Worm (Caenorhabditis elegans) whole organism, L3 larva: ENCODE measurements around the gene F42G4.5.
"Not testable (repeated sequence)": the region's sequence is repeated elsewhere in the genome, so short reads cannot be mapped to it uniquely, and the experiment has no call there.

Experiments
- R02D3.7 ChIP-seq: fragments of 150-350 bp; optimal IDR thresholded peaks from 2 replicates; lab custom pipeline; 2014; ENCODE audit warnings: missing biosample characterization, missing genetic modification characterization
- ama-1 ChIP-seq: fragments of 150-350 bp; optimal IDR thresholded peaks from 2 replicates; lab custom pipeline; 2018
- ceh-16 ChIP-seq: sonication (generic microtip); optimal IDR thresholded peaks from 2 replicates; lab custom pipeline; 2017; ENCODE audit warnings: missing biosample characterization, missing genetic modification characterization
- daf-12 ChIP-seq: fragments of 150-350 bp; optimal IDR thresholded peaks from 2 replicates; lab custom pipeline; 2014; ENCODE audit warnings: missing biosample characterization, missing genetic modification reagents, missing genetic modification characterization
- elt-2 ChIP-seq: sonication (generic microtip); optimal IDR thresholded peaks from 2 replicates; lab custom pipeline; 2016; ENCODE audit warnings: missing genetic modification reagents, mild to moderate bottlenecking, missing genetic modification characterization, missing compliant biosample characterization
- fos-1 ChIP-seq: fragments of 150-350 bp; optimal IDR thresholded peaks from 2 replicates; lab custom pipeline; 2014; ENCODE audit warnings: missing biosample characterization, missing genetic modification characterization
- hmg-11 ChIP-seq: sonication (generic microtip); optimal IDR thresholded peaks from 2 replicates; lab custom pipeline; 2016; ENCODE audit warnings: missing genetic modification characterization, missing compliant biosample characterization
- jun-1 ChIP-seq: fragments of 150-350 bp; optimal IDR thresholded peaks from 2 replicates; lab custom pipeline; 2014; ENCODE audit warnings: missing biosample characterization, missing genetic modification reagents, missing genetic modification characterization
- lin-15B ChIP-seq: fragments of 150-350 bp; optimal IDR thresholded peaks from 2 replicates; lab custom pipeline; 2014; ENCODE audit warnings: missing biosample characterization, missing genetic modification characterization
- lin-39 ChIP-seq: fragments of 150-350 bp; optimal IDR thresholded peaks from 2 replicates; lab custom pipeline; 2018; ENCODE audit warnings: missing biosample characterization, missing genetic modification reagents, missing genetic modification characterization
- lsy-12 ChIP-seq: sonication (generic microtip); optimal IDR thresholded peaks from 2 replicates; lab custom pipeline; 2016; ENCODE audit warnings: mild to moderate bottlenecking, missing genetic modification characterization, missing compliant biosample characterization
- nfya-1 ChIP-seq: sonication (generic microtip); optimal IDR thresholded peaks from 2 replicates; lab custom pipeline; 2017; ENCODE audit warnings: missing genetic modification characterization, mild to moderate bottlenecking, missing compliant biosample characterization, antibody characterized with exemption, moderate library complexity; ENCODE audit not compliant: insufficient read depth
- nhr-11 ChIP-seq: fragments of 150-350 bp; optimal IDR thresholded peaks from 2 replicates; lab custom pipeline; 2014; ENCODE audit warnings: missing biosample characterization, missing genetic modification characterization
- nhr-12 ChIP-seq: fragments of 150-350 bp; optimal IDR thresholded peaks from 2 replicates; lab custom pipeline; 2014; ENCODE audit warnings: missing biosample characterization, missing genetic modification characterization
- nhr-23 ChIP-seq: fragments of 150-350 bp; optimal IDR thresholded peaks from 2 replicates; lab custom pipeline; 2014; ENCODE audit warnings: missing biosample characterization, missing genetic modification reagents, missing genetic modification characterization
- nhr-237 ChIP-seq: fragments of 150-350 bp; optimal IDR thresholded peaks from 2 replicates; lab custom pipeline; 2014; ENCODE audit warnings: missing biosample characterization, missing genetic modification characterization
- nhr-25 ChIP-seq: sonication (generic microtip); optimal IDR thresholded peaks from 2 replicates; lab custom pipeline; 2017; ENCODE audit warnings: missing biosample characterization, missing genetic modification characterization
- nhr-67 ChIP-seq: fragments of 150-350 bp; optimal IDR thresholded peaks from 2 replicates; lab custom pipeline; 2014; ENCODE audit warnings: missing biosample characterization, missing genetic modification characterization
- nhr-76 ChIP-seq: fragments of 150-350 bp; sonication (generic microtip); optimal IDR thresholded peaks from 5 replicates; lab custom pipeline; 2014; ENCODE audit warnings: missing biosample characterization, missing genetic modification characterization
- pha-4 ChIP-seq: fragments of 150-350 bp; optimal IDR thresholded peaks from 2 replicates; lab custom pipeline; 2014; ENCODE audit warnings: missing biosample characterization, missing genetic modification reagents, missing genetic modification characterization
- pqm-1 ChIP-seq: fragments of 150-350 bp; optimal IDR thresholded peaks from 2 replicates; lab custom pipeline; 2017; ENCODE audit warnings: missing biosample characterization, missing genetic modification characterization, inconsistent platforms
- sea-2 ChIP-seq: fragments of 150-350 bp; sonication (generic microtip); optimal IDR thresholded peaks from 4 replicates; lab custom pipeline; 2014; ENCODE audit warnings: missing biosample characterization, missing genetic modification reagents, missing genetic modification characterization
- skn-1 ChIP-seq: fragments of 150-350 bp; optimal IDR thresholded peaks from 2 replicates; lab custom pipeline; 2014; ENCODE audit warnings: missing biosample characterization, missing genetic modification characterization
- snpc-4 ChIP-seq: fragments of 150-350 bp; optimal IDR thresholded peaks from 2 replicates; lab custom pipeline; 2014; ENCODE audit warnings: missing biosample characterization, missing genetic modification characterization
- unc-39 ChIP-seq: sonication (generic microtip); optimal IDR thresholded peaks from 4 replicates; lab custom pipeline; 2017; ENCODE audit warnings: missing biosample characterization, missing genetic modification characterization
- zag-1 ChIP-seq: fragments of 150-350 bp; optimal IDR thresholded peaks from 2 replicates; lab custom pipeline; 2014; ENCODE audit warnings: missing biosample characterization, missing genetic modification characterization
- ztf-11 ChIP-seq: fragments of 150-350 bp; optimal IDR thresholded peaks from 2 replicates; lab custom pipeline; 2014; ENCODE audit warnings: missing biosample characterization, missing genetic modification characterization

The F42G4.5 gene

ce11 chrII:13076301-13076916, 3.1 kb downstream of the F42G4.5 start:
- TF ChIP-seq pqm-1 (tag; lab: Kevin White, UChicago), result peak; percentile 6
- no peak for TF ChIP-seq nhr-67
- TF ChIP-seq nhr-11 (tag; lab: Kevin White, UChicago), result no peak
- peak; percentile 69 for TF ChIP-seq elt-2 (tag; lab: Kevin White, UChicago)
- TF ChIP-seq nfya-1 (tag; lab: Kevin White, UChicago), result peak; percentile 42
- peak; percentile 33 for TF ChIP-seq pha-4

ce11 chrII:13077746-13078145, 4.5 kb downstream of the F42G4.5 start:
- TF ChIP-seq pqm-1 (tag; lab: Kevin White, UChicago), result peak; percentile 97
- peak; percentile 56 for TF ChIP-seq jun-1
- TF ChIP-seq elt-2 (tag; lab: Kevin White, UChicago), result peak; percentile 98
- TF ChIP-seq unc-39 (tag; lab: Kevin White, UChicago), result no peak
- no peak for TF ChIP-seq nhr-67
- TF ChIP-seq pha-4, result peak; percentile 65
- TF ChIP-seq, all 47 proteins: peak for 4

- TF ChIP-seq ceh-16 (tag; lab: Kevin White, UChicago), result no peak
- peak; percentile 95 for TF ChIP-seq elt-2 (tag; lab: Kevin White, UChicago)
- TF ChIP-seq pha-4, result peak; percentile 61
- peak; percentile 83 for TF ChIP-seq pqm-1 (tag; lab: Kevin White, UChicago)
These were observed 5.7 kb downstream of the F42G4.5 start, which contains the start of gene F42G4.6 for ce11 chrII:13078848-13079428. Gene F42G4.6, plus strand, starts transcription at chrII:13079378.

ce11 chrII:13080607-13081006, 7.3 kb downstream of the F42G4.5 start, which contains the start of gene Y81G3A.2:
Gene Y81G3A.2, plus strand, starts transcription at chrII:13080907.
- TF ChIP-seq nhr-25, lin-39, lsy-12 (tag; lab: Kevin White, UChicago): not testable (repeated sequence)
- TF ChIP-seq, all 47 proteins: peak for 0; not testable (repeated sequence) for 47

- not testable (repeated sequence) for TF ChIP-seq pqm-1 (tag; lab: Kevin White, UChicago); lin-15B (tag; lab: Kevin White, UChicago); fos-1
These were observed 9.1 kb downstream of the F42G4.5 start, which contains the start of gene Y81G3A.6 for ce11 chrII:13082403-13082802. Gene Y81G3A.6, minus strand, starts transcription at chrII:13082503.

ce11 chrII:13083752-13084214, 10.5 kb downstream of the F42G4.5 start, which contains the start of the genes Y81G3A.1 and gcn-2:
Gene Y81G3A.1, minus strand, starts transcription at chrII:13083926.
Gene gcn-2, plus strand, starts transcription at chrII:13084164.
- TF ChIP-seq skn-1 (tag; lab: Kevin White, UChicago), result peak; percentile 19
- TF ChIP-seq nhr-23 (tag; lab: Kevin White, UChicago), result no peak
- TF ChIP-seq nhr-12 (tag; lab: Kevin White, UChicago), result no peak
- no peak for TF ChIP-seq ztf-11 (tag; lab: Kevin White, UChicago)
- TF ChIP-seq sea-2, result no peak
- TF ChIP-seq snpc-4 (tag; lab: Kevin White, UChicago), result peak; percentile 40
- peak; percentile 6 for TF ChIP-seq lin-39 (tag; lab: Kevin White, UChicago)
- no peak for TF ChIP-seq zag-1 (tag; lab: Kevin White, UChicago)
- no peak for TF ChIP-seq lsy-12 (tag; lab: Kevin White, UChicago)
- TF ChIP-seq hmg-11 (tag; lab: Kevin White, UChicago), result peak; percentile 15
- TF ChIP-seq ama-1 (lab: Kevin White, UChicago), result no peak
- TF ChIP-seq R02D3.7 (tag; lab: Kevin White, UChicago), result peak; percentile 20
- TF ChIP-seq, all 47 proteins: peak for 5

ce11 chrII:13085951-13086350, 12.7 kb downstream of the F42G4.5 start:
- TF ChIP-seq nhr-237 (tag; lab: Kevin White, UChicago) (no peak), nfya-1 (tag; lab: Kevin White, UChicago) (no peak), jun-1 (no peak), fos-1 (no peak), daf-12 (tag; lab: Kevin White, UChicago) (no peak), nhr-76 (tag; lab: Kevin White, UChicago) (no peak), hmg-11 (tag; lab: Kevin White, UChicago) (no peak)
